Fruit fly (Drosophila melanogaster) whole organism, pupa: ENCODE measurements around the gene Gdh.

ENCODE experiments used
- CG10348 ChIP-seq: fragments of 200-800 bp; sonication (Bioruptor generic); IDR thresholded peaks from 2 replicates; pipeline ENCODE4 v1.3.6; 2022; ENCODE audit warnings: missing biosample characterization, missing genetic modification characterization
- CG12605 ChIP-seq: fragments of 200-800 bp; sonication (Bioruptor generic); IDR thresholded peaks from 2 replicates; pipeline ENCODE4 v1.3.6; 2022; ENCODE audit warnings: missing biosample characterization, missing genetic modification characterization
- CG13204 ChIP-seq: fragments of 200-800 bp; sonication (Bioruptor generic); optimal IDR thresholded peaks from 2 replicates; lab custom pipeline; 2018; ENCODE audit warnings: missing biosample characterization, mild to moderate bottlenecking, missing genetic modification characterization, moderate library complexity
- CG14655 ChIP-seq: fragments of 200-800 bp; sonication (Bioruptor generic); optimal IDR thresholded peaks from 3 replicates; lab custom pipeline; 2017; ENCODE audit warnings: mild to moderate bottlenecking, missing biosample characterization, missing genetic modification reagents, missing genetic modification characterization
- CG15710 ChIP-seq: fragments of 200-800 bp; sonication (Bioruptor generic); optimal IDR thresholded peaks from 2 replicates; lab custom pipeline; 2018; ENCODE audit warnings: missing biosample characterization, mild to moderate bottlenecking, missing genetic modification characterization, moderate library complexity
- CG17806 ChIP-seq: fragments of 200-800 bp; sonication (Bioruptor generic); optimal IDR thresholded peaks from 2 replicates; lab custom pipeline; 2018; ENCODE audit warnings: missing biosample characterization, mild to moderate bottlenecking, missing genetic modification characterization, moderate library complexity
- CG32121 ChIP-seq: fragments of 200-800 bp; sonication (Bioruptor generic); IDR thresholded peaks from 2 replicates; pipeline ENCODE4 v1.3.6; 2022; ENCODE audit warnings: missing biosample characterization, missing genetic modification characterization
- CG34367 ChIP-seq: fragments of 200-800 bp; sonication (Bioruptor generic); optimal IDR thresholded peaks from 2 replicates; lab custom pipeline; 2018; ENCODE audit warnings: missing biosample characterization, mild to moderate bottlenecking, missing genetic modification characterization
- CG4496 ChIP-seq: fragments of 200-800 bp; sonication (Bioruptor generic); IDR thresholded peaks from 3 replicates; pipeline ENCODE4 v1.3.6; 2022; ENCODE audit warnings: missing biosample characterization, missing genetic modification characterization
- CG8159 ChIP-seq: fragments of 200-800 bp; sonication (Bioruptor generic); optimal IDR thresholded peaks from 3 replicates; lab custom pipeline; 2018; ENCODE audit warnings: missing biosample characterization, mild to moderate bottlenecking, missing genetic modification characterization, moderate library complexity
- CG8301 ChIP-seq: fragments of 200-800 bp; sonication (Bioruptor generic); optimal IDR thresholded peaks from 2 replicates; lab custom pipeline; 2018; ENCODE audit warnings: missing biosample characterization, mild to moderate bottlenecking, missing genetic modification characterization
- CG9948 ChIP-seq: fragments of 200-800 bp; sonication (Bioruptor generic); optimal IDR thresholded peaks from 2 replicates; lab custom pipeline; 2018; ENCODE audit warnings: missing biosample characterization, mild to moderate bottlenecking, missing genetic modification characterization, moderate library complexity
- D1 ChIP-seq: fragments of 200-800 bp; sonication (Bioruptor generic); optimal IDR thresholded peaks from 2 replicates; lab custom pipeline; 2018; ENCODE audit warnings: missing biosample characterization, mild to moderate bottlenecking, missing genetic modification characterization, moderate library complexity
- EcR ChIP-seq: fragments of 200-800 bp; sonication (Bioruptor generic); optimal IDR thresholded peaks from 3 replicates; lab custom pipeline; 2019; ENCODE audit warnings: missing biosample characterization, missing genetic modification characterization, mild to moderate bottlenecking, moderate library complexity, missing genetic modification reagents
- Ets98B ChIP-seq: fragments of 200-800 bp; sonication (Bioruptor generic); IDR thresholded peaks from 2 replicates; pipeline ENCODE4 v1.3.6; 2022; ENCODE audit warnings: missing biosample characterization, missing genetic modification characterization
- Pif1A ChIP-seq: fragments of 200-800 bp; sonication (Bioruptor generic); optimal IDR thresholded peaks from 3 replicates; lab custom pipeline; 2016; ENCODE audit warnings: missing biosample characterization, missing genetic modification characterization
- Pif1B ChIP-seq: fragments of 200-800 bp; sonication (Bioruptor generic); optimal IDR thresholded peaks from 3 replicates; lab custom pipeline; 2016; ENCODE audit warnings: missing biosample characterization, missing genetic modification characterization
- Snoo ChIP-seq: fragments of 200-800 bp; sonication (Bioruptor generic); optimal IDR thresholded peaks from 3 replicates; lab custom pipeline; 2017; ENCODE audit warnings: missing biosample characterization, mild to moderate bottlenecking, missing genetic modification characterization, inconsistent platforms
- fd96Ca ChIP-seq: fragments of 200-800 bp; sonication (Bioruptor generic); IDR thresholded peaks from 3 replicates; pipeline ENCODE4 v1.3.6; 2022; ENCODE audit warnings: missing biosample characterization, missing genetic modification characterization
- gl ChIP-seq: fragments of 200-800 bp; sonication (Bioruptor generic); optimal IDR thresholded peaks from 2 replicates; lab custom pipeline; 2018; ENCODE audit warnings: missing biosample characterization, mild to moderate bottlenecking, missing genetic modification characterization
- rn ChIP-seq: fragments of 200-800 bp; sonication (Bioruptor generic); IDR thresholded peaks from 2 replicates; pipeline ENCODE4 v1.3.6; 2022; ENCODE audit warnings: missing biosample characterization, missing genetic modification characterization

Gene Gdh

dm6 chr3R:23909347-23909862 is 33.5 kb downstream of the Gdh start:
- TF ChIP-seq CG13204 (peak; percentile 68), Pif1A (GFP tag; lab: Kevin White, UChicago) (peak; percentile 82), D1 (tag; lab: Kevin White, UChicago) (no peak), fd96Ca (GFP tag; lab: Robert Waterston, UW) (no peak), CG4496 (GFP tag; lab: Robert Waterston, UW) (no peak), CG32121 (GFP tag; lab: Robert Waterston, UW) (no peak), CG8159 (tag; lab: Kevin White, UChicago) (peak; percentile 86), Pif1B (peak; percentile 63), CG8301 (tag; lab: Kevin White, UChicago) (no peak), rn (no peak), CG9948 (tag; lab: Kevin White, UChicago) (peak; percentile 69), CG15710 (peak; percentile 86), Snoo (tag; lab: Kevin White, UChicago) (peak; percentile 76), CG14655 (GFP tag; lab: Kevin White, UChicago) (no peak), CG10348 (GFP tag; lab: Robert Waterston, UW) (no peak), EcR (GFP tag; lab: Kevin White, UChicago) (peak; percentile 78), CG12605 (GFP tag; lab: Robert Waterston, UW) (no peak), CG17806 (peak; percentile 74), Ets98B (GFP tag; lab: Robert Waterston, UW) (no peak), gl (peak; percentile 32), CG34367 (tag; lab: Kevin White, UChicago) (peak; percentile 67)

- no peak for TF ChIP-seq CG9948 (tag; lab: Kevin White, UChicago)
- TF ChIP-seq gl, result no peak
- TF ChIP-seq rn, result no peak
- no peak for TF ChIP-seq CG10348 (GFP tag; lab: Robert Waterston, UW)
- TF ChIP-seq CG14655 (GFP tag; lab: Kevin White, UChicago), result no peak
- TF ChIP-seq CG8159 (tag; lab: Kevin White, UChicago), result peak; percentile 70
- TF ChIP-seq CG15710, result no peak
- no peak for TF ChIP-seq CG13204
These were observed 39.5 kb downstream of the Gdh start for dm6 chr3R:23903425-23903824.

DNA sequence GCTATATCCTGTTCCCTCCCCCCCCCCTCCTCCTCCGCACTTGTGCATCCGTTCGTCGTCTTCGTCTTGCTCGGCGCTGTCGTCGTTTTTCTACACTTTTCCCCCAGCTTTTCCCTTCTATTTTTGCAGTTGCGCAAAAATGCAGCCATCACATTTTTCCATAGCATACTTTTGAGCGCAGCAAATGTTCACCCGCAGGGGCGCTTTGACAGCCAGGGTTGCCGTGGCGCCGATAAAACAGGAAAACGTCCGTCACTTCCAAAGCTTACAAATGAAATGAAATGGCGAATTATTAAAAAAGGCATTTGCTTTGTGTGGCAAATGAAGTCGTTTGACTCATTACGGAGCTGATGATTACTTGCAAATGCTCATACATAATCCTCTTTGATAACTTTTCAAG is 40.3 kb downstream of the Gdh start:
- TF ChIP-seq rn (no peak), CG32121 (GFP tag; lab: Robert Waterston, UW) (0 out of 2 replicates have a peak, but pooled peaks have one; percentile 12), CG9948 (tag; lab: Kevin White, UChicago) (no peak), Ets98B (GFP tag; lab: Robert Waterston, UW) (0 out of 2 replicates have a peak, but pooled peaks have one; percentile 9)
- TF ChIP-seq, all 21 proteins: peak for 2

DNA sequence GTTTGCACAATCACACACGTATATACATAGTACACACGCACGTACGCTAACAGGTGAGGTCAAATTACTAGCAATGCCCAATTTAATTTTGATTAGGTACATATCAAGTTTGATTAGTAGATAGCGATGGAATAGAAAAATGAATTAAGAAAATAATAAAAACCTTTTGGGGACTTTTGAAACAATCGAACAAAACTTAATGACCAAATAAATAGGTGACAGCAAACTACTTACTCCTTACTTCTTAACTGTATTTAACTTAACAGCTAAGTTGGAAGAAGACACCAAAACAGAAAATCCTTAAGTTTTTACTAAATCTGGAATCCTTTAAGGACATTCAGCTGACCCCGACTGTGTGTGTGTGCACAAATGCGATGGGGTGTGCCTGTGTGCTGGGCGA is 40.9 kb downstream of the Gdh start:
- peak; percentile 23 for TF ChIP-seq CG34367 (tag; lab: Kevin White, UChicago)
- peak; percentile 65 for TF ChIP-seq CG8159 (tag; lab: Kevin White, UChicago)
- no peak for TF ChIP-seq CG13204
- TF ChIP-seq CG17806, result peak; percentile 21
- TF ChIP-seq CG9948 (tag; lab: Kevin White, UChicago), result peak; percentile 47
- peak; percentile 23 for TF ChIP-seq CG15710

dm6 chr3R:23900092-23900491 is 42.8 kb downstream of the Gdh start:
- TF ChIP-seq CG34367 (tag; lab: Kevin White, UChicago) (no peak), CG8301 (tag; lab: Kevin White, UChicago) (no peak)

DNA sequence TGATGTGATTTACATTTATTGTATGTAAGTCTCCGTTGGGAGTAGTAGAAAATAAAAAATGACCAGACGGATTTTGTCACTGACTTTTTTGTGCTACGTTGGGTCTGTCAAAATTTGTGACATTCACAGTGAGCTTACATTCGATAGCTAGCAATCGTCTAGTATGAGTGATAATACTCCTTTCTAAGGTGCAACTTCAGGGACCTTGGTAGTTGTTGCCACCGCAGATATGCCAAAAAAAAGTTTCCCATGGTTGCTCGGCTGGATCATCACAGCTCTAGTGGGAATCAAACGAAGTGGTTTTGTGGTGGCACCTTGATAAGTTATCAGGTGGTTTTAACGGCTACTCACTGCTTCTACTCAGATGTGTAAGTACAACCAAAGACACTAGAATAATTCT is 49.4 kb downstream of the Gdh start, which contains the start of gene tbrd-1:
tbrd-1 (minus strand) TSS at position 101 of the 400 bp plus-strand sequence.
- no peak for TF ChIP-seq CG10348 (GFP tag; lab: Robert Waterston, UW)
- TF ChIP-seq Pif1A (GFP tag; lab: Kevin White, UChicago), result no peak
- TF ChIP-seq gl, result no peak
- no peak for TF ChIP-seq D1 (tag; lab: Kevin White, UChicago)
- TF ChIP-seq CG32121 (GFP tag; lab: Robert Waterston, UW), result no peak
- TF ChIP-seq rn, result no peak
- TF ChIP-seq CG17806, result no peak
- TF ChIP-seq CG12605 (GFP tag; lab: Robert Waterston, UW), result no peak
- TF ChIP-seq Snoo (tag; lab: Kevin White, UChicago), result no peak
- no peak for TF ChIP-seq CG34367 (tag; lab: Kevin White, UChicago)
- TF ChIP-seq, all 21 proteins: peak for 0

- TF ChIP-seq Pif1B, result no peak
- TF ChIP-seq CG15710, result peak; percentile 27
These were observed 52.0 kb downstream of the Gdh start, which contains the start of gene TfIIA-S for dm6 chr3R:23890886-23891285. TSS of gene TfIIA-S (minus strand) at chr3R:23891060.

dm6 chr3R:23889922-23890321 is 53.0 kb downstream of the Gdh start, which contains the start of gene Pli:
TSS of gene Pli (minus strand) at chr3R:23890052.
- no peak for TF ChIP-seq CG10348 (GFP tag; lab: Robert Waterston, UW)
- no peak for TF ChIP-seq CG32121 (GFP tag; lab: Robert Waterston, UW)
- TF ChIP-seq CG17806, result peak; percentile 5
- TF ChIP-seq EcR (GFP tag; lab: Kevin White, UChicago), result peak; percentile 24
- TF ChIP-seq CG15710, result peak; percentile 2
- TF ChIP-seq CG4496 (GFP tag; lab: Robert Waterston, UW), result no peak
- peak; percentile 40 for TF ChIP-seq CG8159 (tag; lab: Kevin White, UChicago)
